Worm (Caenorhabditis elegans) whole organism, young adult: Measurements from ENCODE around the gene age-1.

Experiments used
- B0019.2 ChIP-seq: fragments of 200-800 bp; sonication (Bioruptor generic); conservative IDR thresholded peaks from 2 replicates; pipeline ENCODE4 v1.3.6; 2022; ENCODE audit warnings: missing genetic modification reagents, missing genetic modification characterization, missing compliant biosample characterization
- C06A6.2 ChIP-seq: fragments of 200-800 bp; sonication (Bioruptor generic); conservative IDR thresholded peaks from 2 replicates; pipeline ENCODE4 v1.3.6; 2022; ENCODE audit warnings: missing genetic modification characterization, missing compliant biosample characterization
- F10E7.11 ChIP-seq: sonication (generic microtip); optimal IDR thresholded peaks from 2 replicates; lab custom pipeline; 2017; ENCODE audit warnings: mild to moderate bottlenecking, missing genetic modification characterization, moderate library complexity, missing compliant biosample characterization
- F37B4.10 ChIP-seq: fragments of 200-800 bp; sonication (Bioruptor generic); IDR thresholded peaks from 2 replicates; pipeline ENCODE4 v1.3.6; 2022; ENCODE audit warnings: missing genetic modification characterization, missing compliant biosample characterization
- F52B5.7 ChIP-seq: sonication (generic microtip); optimal IDR thresholded peaks from 2 replicates; lab custom pipeline; 2016; ENCODE audit warnings: mild to moderate bottlenecking, missing genetic modification characterization, missing compliant biosample characterization
- F57C9.4 ChIP-seq: sonication (generic microtip); optimal IDR thresholded peaks from 2 replicates; lab custom pipeline; 2017; ENCODE audit warnings: mild to moderate bottlenecking, missing genetic modification characterization, missing compliant biosample characterization
- K11D2.4 ChIP-seq: fragments of 200-800 bp; sonication (Bioruptor generic); IDR thresholded peaks from 2 replicates; pipeline ENCODE4 v1.3.6; 2022; ENCODE audit warnings: missing genetic modification reagents, missing genetic modification characterization, missing compliant biosample characterization
- Y53G8AR.9 ChIP-seq: fragments of 200-800 bp; sonication (Bioruptor generic); conservative IDR thresholded peaks from 2 replicates; pipeline ENCODE4 v1.3.6; 2022; ENCODE audit warnings: missing genetic modification reagents, missing genetic modification characterization, missing compliant biosample characterization
- Y67H2A.10 ChIP-seq: fragments of 200-800 bp; sonication (Bioruptor generic); conservative IDR thresholded peaks from 2 replicates; pipeline ENCODE4 v1.3.6; 2022; ENCODE audit warnings: missing genetic modification reagents, missing genetic modification characterization, missing compliant biosample characterization
- Y79H2A.3 ChIP-seq: fragments of 200-800 bp; sonication (Bioruptor generic); conservative IDR thresholded peaks from 2 replicates; pipeline ENCODE4 v1.3.6; 2022; ENCODE audit warnings: missing genetic modification reagents, missing genetic modification characterization, missing compliant biosample characterization
- ama-1 ChIP-seq, 3 experiments: fragments of 150-350 bp in 1 of 3; sonication (generic microtip) in 2 of 3; optimal IDR thresholded peaks; 2 replicates each; lab custom pipeline; 2014 to 2018; ENCODE audit warnings: missing biosample characterization in 2 of 3, missing genetic modification characterization in 2 of 3, missing genetic modification reagents in 2 of 3
- atf-7 ChIP-seq: sonication (generic microtip); optimal IDR thresholded peaks from 2 replicates; lab custom pipeline; 2017; ENCODE audit warnings: mild to moderate bottlenecking, missing genetic modification characterization, missing compliant biosample characterization
- athp-1 ChIP-seq: sonication (generic microtip); optimal IDR thresholded peaks from 2 replicates; lab custom pipeline; 2017; ENCODE audit warnings: mild to moderate bottlenecking, missing genetic modification characterization, missing compliant biosample characterization
- attf-5 ChIP-seq: fragments of 200-800 bp; sonication (Bioruptor generic); optimal IDR thresholded peaks from 2 replicates; lab custom pipeline; 2018; ENCODE audit warnings: mild to moderate bottlenecking, missing genetic modification characterization, missing compliant biosample characterization
- attf-6 ChIP-seq: fragments of 200-800 bp; sonication (Bioruptor generic); IDR thresholded peaks from 2 replicates; pipeline ENCODE4 v1.3.6; 2022; ENCODE audit warnings: missing genetic modification reagents, missing genetic modification characterization, missing compliant biosample characterization
- bed-1 ChIP-seq: fragments of 200-800 bp; sonication (Bioruptor generic); IDR thresholded peaks from 2 replicates; pipeline ENCODE4 v1.3.6; 2022; ENCODE audit warnings: missing genetic modification reagents, missing genetic modification characterization, missing compliant biosample characterization
- bed-2 ChIP-seq: fragments of 200-800 bp; sonication (Bioruptor generic); IDR thresholded peaks from 2 replicates; pipeline ENCODE4 v1.3.6; 2022; ENCODE audit warnings: missing genetic modification reagents, missing genetic modification characterization, missing compliant biosample characterization
- cebp-2 ChIP-seq: fragments of 200-800 bp; sonication (Bioruptor generic); IDR thresholded peaks from 2 replicates; pipeline ENCODE4 v1.3.6; 2022; ENCODE audit warnings: missing genetic modification characterization, missing compliant biosample characterization
- ceh-58 ChIP-seq: fragments of 200-800 bp; sonication (Bioruptor generic); IDR thresholded peaks from 2 replicates; pipeline ENCODE4 v1.3.6; 2022; ENCODE audit warnings: missing genetic modification characterization, missing compliant biosample characterization
- ceh-79 ChIP-seq: sonication (generic microtip); optimal IDR thresholded peaks from 2 replicates; lab custom pipeline; 2017; ENCODE audit warnings: mild to moderate bottlenecking, missing genetic modification characterization, missing compliant biosample characterization
- ceh-91 ChIP-seq: fragments of 200-800 bp; sonication (Bioruptor generic); IDR thresholded peaks from 2 replicates; pipeline ENCODE4 v1.3.6; 2022; ENCODE audit warnings: missing genetic modification reagents, missing genetic modification characterization, missing compliant biosample characterization
- chd-7 ChIP-seq: sonication (generic microtip); optimal IDR thresholded peaks from 2 replicates; lab custom pipeline; 2016; ENCODE audit warnings: mild to moderate bottlenecking, missing genetic modification characterization, moderate library complexity, missing compliant biosample characterization
- egl-18 ChIP-seq: fragments of 200-800 bp; sonication (Bioruptor generic); IDR thresholded peaks from 2 replicates; pipeline ENCODE4 v1.3.6; 2022; ENCODE audit warnings: missing genetic modification reagents, missing genetic modification characterization, missing compliant biosample characterization
- egl-44 ChIP-seq: fragments of 200-800 bp; sonication (Bioruptor generic); IDR thresholded peaks from 2 replicates; pipeline ENCODE4 v1.3.6; 2022; ENCODE audit warnings: missing genetic modification reagents, missing genetic modification characterization, missing compliant biosample characterization
- him-1 ChIP-seq: sonication (generic microtip); optimal IDR thresholded peaks from 2 replicates; lab custom pipeline; 2016; ENCODE audit warnings: missing genotype, missing genetic modification reagents, missing genetic modification characterization, missing compliant biosample characterization
- hsf-1 ChIP-seq: fragments of 200-800 bp; sonication (Bioruptor generic); IDR thresholded peaks from 2 replicates; pipeline ENCODE4 v1.3.6; 2022; ENCODE audit warnings: missing genetic modification reagents, missing genetic modification characterization, missing compliant biosample characterization
- let-607 ChIP-seq, 2 experiments: fragments of 200-800 bp in 1 of 2; sonication (Bioruptor generic) in 1 of 2; sonication (generic microtip) in 1 of 2; optimal IDR thresholded peaks; 2 replicates each; lab custom pipeline; 2016 to 2018; ENCODE audit warnings: mild to moderate bottlenecking in 2 of 2, missing compliant biosample characterization in 2 of 2, missing genetic modification characterization in 2 of 2, moderate library complexity in 2 of 2, missing genotype in 1 of 2
- lin-26 ChIP-seq: fragments of 200-800 bp; sonication (Bioruptor generic); IDR thresholded peaks from 2 replicates; pipeline ENCODE4 v1.3.6; 2022; ENCODE audit warnings: missing genetic modification reagents, missing genetic modification characterization, missing compliant biosample characterization
- lin-54 ChIP-seq: fragments of 200-800 bp; sonication (Bioruptor generic); optimal IDR thresholded peaks from 2 replicates; lab custom pipeline; 2018; ENCODE audit warnings: mild to moderate bottlenecking, missing genetic modification characterization, missing compliant biosample characterization
- lir-1 ChIP-seq: fragments of 200-800 bp; sonication (Bioruptor generic); conservative IDR thresholded peaks from 2 replicates; pipeline ENCODE4 v1.3.6; 2022; ENCODE audit warnings: missing genetic modification reagents, missing genetic modification characterization, missing compliant biosample characterization
- lsl-1 ChIP-seq: fragments of 200-800 bp; sonication (Bioruptor generic); optimal IDR thresholded peaks from 2 replicates; lab custom pipeline; 2018; ENCODE audit warnings: mild to moderate bottlenecking, missing genetic modification characterization, moderate library complexity, missing compliant biosample characterization
- lsy-27 ChIP-seq: sonication (generic microtip); optimal IDR thresholded peaks from 2 replicates; lab custom pipeline; 2017; ENCODE audit warnings: missing genetic modification characterization, mild to moderate bottlenecking, missing compliant biosample characterization, antibody characterized with exemption, missing genotype, borderline replicate concordance; ENCODE audit not compliant: insufficient read depth
- madf-10 ChIP-seq: sonication (generic microtip); optimal IDR thresholded peaks from 2 replicates; lab custom pipeline; 2016; ENCODE audit warnings: mild to moderate bottlenecking, missing genetic modification characterization, missing compliant biosample characterization
- madf-6 ChIP-seq: fragments of 200-800 bp; sonication (Bioruptor generic); IDR thresholded peaks from 2 replicates; pipeline ENCODE4 v1.3.6; 2022; ENCODE audit warnings: missing genetic modification reagents, missing genetic modification characterization, missing compliant biosample characterization
- mcd-1 ChIP-seq: fragments of 200-800 bp; sonication (Bioruptor generic); IDR thresholded peaks from 2 replicates; pipeline ENCODE4 v1.3.6; 2022; ENCODE audit warnings: missing genetic modification reagents, missing genetic modification characterization, missing compliant biosample characterization
- mel-28 ChIP-seq: sonication (generic microtip); optimal IDR thresholded peaks from 2 replicates; lab custom pipeline; 2016; ENCODE audit warnings: borderline replicate concordance, mild to moderate bottlenecking, missing genetic modification characterization, missing compliant biosample characterization
- nfya-2 ChIP-seq: fragments of 200-800 bp; sonication (Bioruptor generic); IDR thresholded peaks from 2 replicates; pipeline ENCODE4 v1.3.6; 2022; ENCODE audit warnings: missing genetic modification reagents, missing genetic modification characterization, missing compliant biosample characterization
- nfyb-1 ChIP-seq: fragments of 200-800 bp; sonication (Bioruptor generic); IDR thresholded peaks from 2 replicates; pipeline ENCODE4 v1.3.6; 2022; ENCODE audit warnings: missing genetic modification reagents, missing genetic modification characterization, missing compliant biosample characterization
- nhr-179 ChIP-seq: sonication (generic microtip); optimal IDR thresholded peaks from 2 replicates; lab custom pipeline; 2016; ENCODE audit warnings: mild to moderate bottlenecking, missing genetic modification characterization, missing compliant biosample characterization
- nhr-27 ChIP-seq: fragments of 200-800 bp; sonication (Bioruptor generic); optimal IDR thresholded peaks from 2 replicates; lab custom pipeline; 2018; ENCODE audit warnings: mild to moderate bottlenecking, missing genetic modification characterization, moderate library complexity, missing compliant biosample characterization
- pbrm-1 ChIP-seq: fragments of 200-800 bp; sonication (Bioruptor generic); IDR thresholded peaks from 2 replicates; pipeline ENCODE4 v1.3.6; 2022; ENCODE audit warnings: missing genetic modification reagents, missing genetic modification characterization, missing compliant biosample characterization
- pha-4 ChIP-seq: fragments of 150-350 bp; sonication (generic microtip); optimal IDR thresholded peaks from 2 replicates; lab custom pipeline; 2014; ENCODE audit warnings: missing biosample characterization, missing genetic modification reagents, missing genetic modification characterization
- sea-2 ChIP-seq: fragments of 200-800 bp; sonication (Bioruptor generic); IDR thresholded peaks from 2 replicates; pipeline ENCODE4 v1.3.6; 2022; ENCODE audit warnings: missing genetic modification characterization, missing compliant biosample characterization
- sptf-2 ChIP-seq: fragments of 200-800 bp; sonication (Bioruptor generic); optimal IDR thresholded peaks from 2 replicates; lab custom pipeline; 2018; ENCODE audit warnings: mild to moderate bottlenecking, missing genetic modification characterization, missing compliant biosample characterization
- unc-62 ChIP-seq: fragments of 150-350 bp; optimal IDR thresholded peaks from 2 replicates; lab custom pipeline; 2014; ENCODE audit warnings: missing biosample characterization, missing genetic modification reagents, missing genetic modification characterization
- ztf-26 ChIP-seq: sonication (generic microtip); optimal IDR thresholded peaks from 2 replicates; lab custom pipeline; 2017; ENCODE audit warnings: missing genetic modification characterization, missing compliant biosample characterization
- ztf-3 ChIP-seq: fragments of 200-800 bp; sonication (Bioruptor generic); optimal IDR thresholded peaks from 2 replicates; lab custom pipeline; 2018; ENCODE audit warnings: mild to moderate bottlenecking, missing genetic modification characterization, missing compliant biosample characterization

age-1 gene

ce11 chrII:11545299-11545951 lies 18.6 kb upstream of the age-1 start, which contains the start of gene dnj-13 (continued):
- TF ChIP-seq B0019.2 (GFP tag; lab: Robert Waterston, UW) (peak; percentile 54; the same call in 1 of the 2 replicates), him-1 (no peak), F57C9.4 (tag; lab: Kevin White, UChicago) (no peak), Y67H2A.10 (GFP tag; lab: Robert Waterston, UW) (peak; percentile 95), bed-2 (GFP tag; lab: Robert Waterston, UW) (peak; percentile 43; the same call in 1 of the 2 replicates), lin-26 (GFP tag; lab: Robert Waterston, UW) (peak; percentile 75), cebp-2 (GFP tag; lab: Robert Waterston, UW) (peak; percentile 92), ztf-3 (GFP tag; lab: Kevin White, UChicago) (peak; percentile 84), lir-1 (GFP tag; lab: Robert Waterston, UW) (peak; percentile 91), chd-7 (tag; lab: Kevin White, UChicago) (peak; percentile 98), let-607 (tag; optimal IDR thresholded peaks at IDR 0.05; lab: Kevin White, UChicago) (peak; percentile 72 to 86), K11D2.4 (GFP tag; lab: Robert Waterston, UW) (peak; percentile 96), pbrm-1 (GFP tag; lab: Robert Waterston, UW) (peak; percentile 98), hsf-1 (GFP tag; lab: Robert Waterston, UW) (peak; percentile 100), lsy-27 (tag; lab: Kevin White, UChicago) (no peak), atf-7 (peak; percentile 96), attf-6 (GFP tag; lab: Robert Waterston, UW) (peak; percentile 84), nhr-179 (tag; lab: Kevin White, UChicago) (no peak), Y53G8AR.9 (peak; percentile 98), nhr-27 (tag; lab: Kevin White, UChicago) (peak; percentile 93), sea-2 (GFP tag; lab: Robert Waterston, UW) (peak; percentile 88), F52B5.7 (tag; lab: Kevin White, UChicago) (peak; percentile 95), madf-6 (peak; percentile 94), egl-44 (GFP tag; lab: Robert Waterston, UW) (peak; percentile 89), C06A6.2 (GFP tag; lab: Robert Waterston, UW) (peak; percentile 89), Y79H2A.3 (peak; percentile 85), ceh-79 (tag; lab: Kevin White, UChicago) (peak; percentile 98), nfya-2 (GFP tag; lab: Robert Waterston, UW) (no peak), bed-1 (GFP tag; lab: Robert Waterston, UW) (no peak), ceh-91 (GFP tag; lab: Robert Waterston, UW) (peak; percentile 83), egl-18 (peak; percentile 92), mel-28 (tag; lab: Kevin White, UChicago) (peak; percentile 60), ztf-26 (tag; lab: Kevin White, UChicago) (peak; percentile 96), athp-1 (tag; lab: Kevin White, UChicago) (peak; percentile 97), ceh-58 (GFP tag; lab: Robert Waterston, UW) (0 out of 2 replicates have a peak, but pooled peaks have one; percentile 81), mcd-1 (GFP tag; lab: Robert Waterston, UW) (peak; percentile 99), sptf-2 (no peak), madf-10 (tag; lab: Kevin White, UChicago) (peak; percentile 77), ama-1 (optimal IDR thresholded peaks at IDR 0.05; lab: Kevin White, UChicago) (peak; percentile 70), ama-1 (GFP tag; optimal IDR thresholded peaks at IDR 0.05; lab: Kevin White, UChicago) (peak in 1 of 2 experiments; percentile 28), pha-4 (tag; lab: Kevin White, UChicago) (peak; percentile 41), unc-62 (GFP tag; lab: Kevin White, UChicago) (no peak), attf-5 (GFP tag; lab: Kevin White, UChicago) (peak; percentile 85), lin-54 (GFP tag; lab: Kevin White, UChicago) (peak; percentile 93), F37B4.10 (GFP tag; lab: Robert Waterston, UW) (0 out of 2 replicates have a peak, but pooled peaks have one; percentile 14), nfyb-1 (GFP tag; lab: Robert Waterston, UW) (peak; percentile 97), F10E7.11 (tag; lab: Kevin White, UChicago) (peak; percentile 94), lsl-1 (GFP tag; lab: Kevin White, UChicago) (peak; percentile 70)
